Worm (Caenorhabditis elegans) whole organism, L3 larva: ENCODE measurements around the gene oig-2.

Experiments
- ZK546.5 ChIP-seq: sonication (generic microtip); optimal IDR thresholded peaks from 2 replicates; lab custom pipeline; 2017; ENCODE audit warnings: missing biosample characterization, missing genetic modification characterization
- aly-2 ChIP-seq: fragments of 150-350 bp; optimal IDR thresholded peaks from 2 replicates; lab custom pipeline; 2014; ENCODE audit warnings: missing biosample characterization, missing genetic modification characterization
- ama-1 ChIP-seq: fragments of 150-350 bp; optimal IDR thresholded peaks from 2 replicates; lab custom pipeline; 2018
- lin-15B ChIP-seq: fragments of 150-350 bp; optimal IDR thresholded peaks from 2 replicates; lab custom pipeline; 2014; ENCODE audit warnings: missing biosample characterization, missing genetic modification characterization
- mml-1 ChIP-seq: fragments of 150-350 bp; sonication (generic microtip); optimal IDR thresholded peaks from 3 replicates; lab custom pipeline; 2014; ENCODE audit warnings: missing biosample characterization, missing genetic modification characterization
- nfya-1 ChIP-seq: sonication (generic microtip); optimal IDR thresholded peaks from 2 replicates; lab custom pipeline; 2017; ENCODE audit warnings: missing genetic modification characterization, mild to moderate bottlenecking, missing compliant biosample characterization, antibody characterized with exemption, moderate library complexity; ENCODE audit not compliant: insufficient read depth
- nhr-11 ChIP-seq: fragments of 150-350 bp; optimal IDR thresholded peaks from 2 replicates; lab custom pipeline; 2014; ENCODE audit warnings: missing biosample characterization, missing genetic modification characterization
- nhr-12 ChIP-seq: fragments of 150-350 bp; optimal IDR thresholded peaks from 2 replicates; lab custom pipeline; 2014; ENCODE audit warnings: missing biosample characterization, missing genetic modification characterization
- nhr-76 ChIP-seq: fragments of 150-350 bp; sonication (generic microtip); optimal IDR thresholded peaks from 5 replicates; lab custom pipeline; 2014; ENCODE audit warnings: missing biosample characterization, missing genetic modification characterization
- nhr-77 ChIP-seq: fragments of 150-350 bp; optimal IDR thresholded peaks from 2 replicates; lab custom pipeline; 2014; ENCODE audit warnings: missing biosample characterization, missing genetic modification characterization
- skn-1 ChIP-seq: fragments of 150-350 bp; optimal IDR thresholded peaks from 2 replicates; lab custom pipeline; 2014; ENCODE audit warnings: missing biosample characterization, missing genetic modification characterization
- snpc-4 ChIP-seq: fragments of 150-350 bp; optimal IDR thresholded peaks from 2 replicates; lab custom pipeline; 2014; ENCODE audit warnings: missing biosample characterization, missing genetic modification characterization
- unc-62 ChIP-seq: fragments of 150-350 bp; sonication (generic microtip); optimal IDR thresholded peaks from 4 replicates; lab custom pipeline; 2014; ENCODE audit warnings: missing biosample characterization, missing genetic modification reagents, missing genetic modification characterization

ce11 chrII:13003244-13003643 lies 4.7 kb downstream of the oig-2 start:
- TF ChIP-seq nhr-12 (tag; lab: Kevin White, UChicago) (no peak), snpc-4 (tag; lab: Kevin White, UChicago) (no peak), nfya-1 (tag; lab: Kevin White, UChicago) (no peak), lin-15B (tag; lab: Kevin White, UChicago) (no peak), nhr-76 (no peak), ZK546.5 (no peak), nhr-11 (no peak), aly-2 (tag; lab: Kevin White, UChicago) (no peak), mml-1 (tag; lab: Kevin White, UChicago) (no peak), ama-1 (lab: Kevin White, UChicago) (no peak), unc-62 (GFP tag; lab: Kevin White, UChicago) (no peak), nhr-77 (no peak), skn-1 (tag; lab: Kevin White, UChicago) (no peak)
